Worm (Caenorhabditis elegans): ENCODE measurements around the gene sel-11.

DNA sequence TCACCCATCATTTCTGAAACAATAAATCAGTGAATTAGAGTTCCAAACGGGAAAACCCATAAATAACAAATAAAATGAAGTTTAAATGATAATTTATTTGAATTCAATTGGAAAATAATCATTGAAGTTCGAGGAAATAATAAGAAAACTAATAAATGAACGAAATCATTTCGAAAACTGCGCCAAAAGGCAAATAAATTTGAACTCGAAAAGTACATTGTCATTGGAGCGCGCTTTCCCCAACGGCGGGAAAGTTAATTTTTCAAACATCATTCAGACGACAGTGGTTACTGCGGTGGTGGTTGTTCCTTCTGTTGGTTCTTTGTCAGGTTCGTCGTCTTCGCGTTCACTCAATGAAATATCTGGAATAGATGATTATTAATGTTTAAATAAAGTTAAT lies 33.7 kb upstream of the sel-11 start, which contains the start of gene npp-22:
- TF ChIP-seq tab-1 (GFP tag; IDR thresholded peaks at IDR 0.05) = no peak
- TF ChIP-seq T22C8.4 (GFP tag; IDR thresholded peaks at IDR 0.05) = no peak
